Fruit fly (Drosophila melanogaster) whole organism, embryonic: ENCODE results near the gene CG2187.

ENCODE experiments used
- Aef1 ChIP-seq: fragments of 200-800 bp; sonication (Bioruptor generic); IDR thresholded peaks from 3 replicates; pipeline ENCODE4 v1.3.6; 2022; ENCODE audit warnings: missing biosample characterization, missing genetic modification characterization
- Atf3 ChIP-seq: fragments of 200-800 bp; sonication (Bioruptor generic); optimal IDR thresholded peaks from 3 replicates; lab custom pipeline; 2016; ENCODE audit warnings: missing biosample characterization, missing genetic modification characterization
- Blimp-1 ChIP-seq: fragments of 200-800 bp; sonication (Bioruptor generic); optimal IDR thresholded peaks from 3 replicates; lab custom pipeline; 2018; ENCODE audit warnings: missing biosample characterization, missing genetic modification characterization, mild to moderate bottlenecking, moderate library complexity, missing genetic modification reagents
- CG10147 ChIP-seq: fragments of 200-800 bp; sonication (Bioruptor generic); optimal IDR thresholded peaks from 2 replicates; lab custom pipeline; 2019; ENCODE audit warnings: missing biosample characterization, mild to moderate bottlenecking, missing genetic modification characterization, moderate library complexity
- CG10366 ChIP-seq: fragments of 200-800 bp; sonication (Bioruptor generic); IDR thresholded peaks from 2 replicates; pipeline ENCODE4 v1.3.6; 2022; ENCODE audit warnings: missing biosample characterization, missing genetic modification characterization
- CG11247 ChIP-seq: fragments of 200-800 bp; sonication (Bioruptor generic); IDR thresholded peaks from 2 replicates; pipeline ENCODE4 v1.3.6; 2022; ENCODE audit warnings: missing biosample characterization, missing genetic modification characterization
- CG12104 ChIP-seq: fragments of 200-800 bp; sonication (Bioruptor generic); optimal IDR thresholded peaks from 3 replicates; lab custom pipeline; 2016; ENCODE audit warnings: missing biosample characterization, missing genetic modification characterization
- CG12769 ChIP-seq: fragments of 200-800 bp; sonication (Bioruptor generic); optimal IDR thresholded peaks from 2 replicates; lab custom pipeline; 2019; ENCODE audit warnings: missing biosample characterization, mild to moderate bottlenecking, missing genetic modification characterization, moderate library complexity
- CG13894 ChIP-seq: fragments of 200-800 bp; sonication (Bioruptor generic); optimal IDR thresholded peaks from 3 replicates; lab custom pipeline; 2018; ENCODE audit warnings: missing biosample characterization, mild to moderate bottlenecking, missing genetic modification characterization, moderate library complexity
- CG15514 ChIP-seq: fragments of 200-800 bp; sonication (Bioruptor generic); optimal IDR thresholded peaks from 3 replicates; lab custom pipeline; 2017; ENCODE audit warnings: missing biosample characterization, missing genetic modification characterization, mild to moderate bottlenecking, moderate library complexity, missing genetic modification reagents
- CG17361 ChIP-seq: fragments of 200-800 bp; sonication (Bioruptor generic); IDR thresholded peaks from 3 replicates; pipeline ENCODE4 v1.3.6; 2022; ENCODE audit warnings: missing biosample characterization, missing genetic modification characterization
- CG2199 ChIP-seq: fragments of 200-800 bp; sonication (Bioruptor generic); IDR thresholded peaks from 3 replicates; pipeline ENCODE4 v1.3.6; 2022; ENCODE audit warnings: missing biosample characterization, missing genetic modification characterization
- CG2678 ChIP-seq: fragments of 200-800 bp; sonication (Bioruptor generic); optimal IDR thresholded peaks from 3 replicates; lab custom pipeline; 2019; ENCODE audit warnings: missing biosample characterization, mild to moderate bottlenecking, missing genetic modification characterization, moderate library complexity
- CG31441 ChIP-seq: fragments of 200-800 bp; sonication (Bioruptor generic); IDR thresholded peaks from 2 replicates; pipeline ENCODE4 v1.3.6; 2022; ENCODE audit warnings: missing biosample characterization, missing genetic modification characterization
- CG4360 ChIP-seq: fragments of 200-800 bp; sonication (Bioruptor generic); IDR thresholded peaks from 2 replicates; pipeline ENCODE4 v1.3.6; 2022; ENCODE audit warnings: missing biosample characterization, missing genetic modification characterization
- CG4820 ChIP-seq: fragments of 200-800 bp; sonication (Bioruptor generic); optimal IDR thresholded peaks from 3 replicates; lab custom pipeline; 2016; ENCODE audit warnings: missing biosample characterization, missing genetic modification characterization
- CG5180 ChIP-seq: fragments of 200-800 bp; sonication (Bioruptor generic); optimal IDR thresholded peaks from 3 replicates; lab custom pipeline; 2017; ENCODE audit warnings: missing biosample characterization, missing genetic modification characterization, mild to moderate bottlenecking, moderate library complexity, missing genetic modification reagents
- CG6791 ChIP-seq: fragments of 200-800 bp; sonication (Bioruptor generic); IDR thresholded peaks from 3 replicates; pipeline ENCODE4 v1.3.6; 2022; ENCODE audit warnings: missing biosample characterization, missing genetic modification characterization; ENCODE audit not compliant: partially characterized antibody
- CG9437 ChIP-seq: fragments of 200-800 bp; sonication (Bioruptor generic); optimal IDR thresholded peaks from 2 replicates; lab custom pipeline; 2018; ENCODE audit warnings: missing biosample characterization, mild to moderate bottlenecking, missing genetic modification characterization
- Dp ChIP-seq: fragments of 200-800 bp; sonication (Bioruptor generic); optimal IDR thresholded peaks from 2 replicates; lab custom pipeline; 2018; ENCODE audit warnings: missing biosample characterization, mild to moderate bottlenecking, missing genetic modification characterization, moderate library complexity
- Dref ChIP-seq: fragments of 200-800 bp; sonication (Bioruptor generic); IDR thresholded peaks from 2 replicates; pipeline ENCODE4 v1.3.6; 2022; ENCODE audit warnings: missing biosample characterization, missing genetic modification characterization
- Hand ChIP-seq: fragments of 200-800 bp; sonication (Bioruptor generic); optimal IDR thresholded peaks from 2 replicates; lab custom pipeline; 2017; ENCODE audit warnings: mild to moderate bottlenecking, missing biosample characterization, missing genetic modification reagents, missing genetic modification characterization
- Hmr ChIP-seq: fragments of 200-800 bp; sonication (Bioruptor generic); optimal IDR thresholded peaks from 3 replicates; lab custom pipeline; 2017; ENCODE audit warnings: mild to moderate bottlenecking, missing biosample characterization, missing genetic modification reagents, missing genetic modification characterization
- Hr51 ChIP-seq, 2 experiments: fragments of 200-800 bp; sonication (Bioruptor generic); optimal IDR thresholded peaks; 2 replicates in 1 of 2; 3 replicates in 1 of 2; lab custom pipeline; 2016 to 2018; ENCODE audit warnings: missing biosample characterization in 2 of 2, missing genetic modification characterization in 2 of 2, mild to moderate bottlenecking in 1 of 2, moderate library complexity in 1 of 2
- Med ChIP-seq: fragments of 200-800 bp; sonication (Bioruptor generic); peaks from one replicate; lab custom pipeline; 2016; ENCODE audit warnings: missing biosample characterization, missing genetic modification characterization, mild to moderate bottlenecking, inconsistent platforms, moderate library complexity
- Nf-YB ChIP-seq: fragments of 200-800 bp; sonication (Bioruptor generic); optimal IDR thresholded peaks from 3 replicates; lab custom pipeline; 2019; ENCODE audit warnings: missing biosample characterization, mild to moderate bottlenecking, missing genetic modification characterization, moderate library complexity
- NfI ChIP-seq: fragments of 200-800 bp; sonication (Bioruptor generic); optimal IDR thresholded peaks from 3 replicates; lab custom pipeline; 2018; ENCODE audit warnings: missing biosample characterization, mild to moderate bottlenecking, missing genetic modification characterization, moderate library complexity
- Opbp ChIP-seq: fragments of 200-800 bp; sonication (Bioruptor generic); IDR thresholded peaks from 3 replicates; pipeline ENCODE4 v1.3.6; 2022; ENCODE audit warnings: missing biosample characterization, missing genetic modification characterization; ENCODE audit not compliant: partially characterized antibody
- PHDP ChIP-seq: fragments of 200-800 bp; sonication (Bioruptor generic); optimal IDR thresholded peaks from 3 replicates; lab custom pipeline; 2018; ENCODE audit warnings: missing biosample characterization, mild to moderate bottlenecking, missing genetic modification characterization, moderate library complexity
- Ptx1 ChIP-seq: fragments of 200-800 bp; sonication (Bioruptor generic); IDR thresholded peaks from 2 replicates; pipeline ENCODE4 v1.3.6; 2022; ENCODE audit warnings: missing biosample characterization, missing genetic modification characterization
- Ravus ChIP-seq: fragments of 200-800 bp; sonication (Bioruptor generic); IDR thresholded peaks from 2 replicates; pipeline ENCODE4 v1.3.6; 2022; ENCODE audit warnings: missing biosample characterization, missing genetic modification characterization
- Xrp1 ChIP-seq: fragments of 200-800 bp; sonication (Bioruptor generic); IDR thresholded peaks from 2 replicates; pipeline ENCODE4 v1.3.6; 2022; ENCODE audit warnings: missing biosample characterization, missing genetic modification characterization
- bab2 ChIP-seq: fragments of 200-800 bp; sonication (Bioruptor generic); optimal IDR thresholded peaks from 2 replicates; lab custom pipeline; 2016; ENCODE audit warnings: missing biosample characterization, missing genetic modification characterization
- bsh ChIP-seq, 2 experiments: fragments of 200-800 bp; sonication (Bioruptor generic); optimal IDR thresholded peaks; 2 replicates each; lab custom pipeline; 2017 to 2018; ENCODE audit warnings: mild to moderate bottlenecking in 2 of 2, missing biosample characterization in 2 of 2, missing genetic modification characterization in 2 of 2, moderate library complexity in 1 of 2
- dmrt99B ChIP-seq: fragments of 200-800 bp; sonication (Bioruptor generic); optimal IDR thresholded peaks from 2 replicates; lab custom pipeline; 2018; ENCODE audit warnings: missing biosample characterization, mild to moderate bottlenecking, missing genetic modification characterization, moderate library complexity
- eve ChIP-seq, 2 experiments: fragments of >200 bp; optimal IDR thresholded peaks; 2 replicates each; lab custom pipeline; 2017; ENCODE audit warnings: missing biosample characterization in 2 of 2, missing genetic modification characterization in 2 of 2
- fd64A ChIP-seq: fragments of 200-800 bp; sonication (Bioruptor generic); optimal IDR thresholded peaks from 3 replicates; lab custom pipeline; 2018; ENCODE audit warnings: missing biosample characterization, mild to moderate bottlenecking, missing genetic modification characterization
- knrl ChIP-seq: fragments of 200-800 bp; sonication (Bioruptor generic); IDR thresholded peaks from 3 replicates; pipeline ENCODE4 v1.3.6; 2022; ENCODE audit warnings: missing biosample characterization, missing genetic modification characterization; ENCODE audit not compliant: partially characterized antibody
- oc ChIP-seq: fragments of 200-800 bp; sonication (Bioruptor generic); optimal IDR thresholded peaks from 2 replicates; lab custom pipeline; 2018; ENCODE audit warnings: missing biosample characterization, mild to moderate bottlenecking, missing genetic modification characterization, moderate library complexity
- onecut ChIP-seq: fragments of 200-800 bp; sonication (Bioruptor generic); IDR thresholded peaks from 2 replicates; pipeline ENCODE4 v1.3.6; 2022; ENCODE audit warnings: missing biosample characterization, missing genetic modification characterization
- row ChIP-seq: fragments of 200-800 bp; sonication (Bioruptor generic); IDR thresholded peaks from 3 replicates; pipeline ENCODE4 v1.3.6; 2022; ENCODE audit warnings: missing biosample characterization, missing genetic modification characterization
- sc ChIP-seq, 3 experiments: fragments of >200 bp in 2 of 3; fragments of 200-800 bp in 1 of 3; sonication (Bioruptor generic) in 1 of 3; optimal IDR thresholded peaks; 2 replicates in 2 of 3; 3 replicates in 1 of 3; lab custom pipeline; 2017; ENCODE audit warnings: mild to moderate bottlenecking in 1 of 3, missing biosample characterization in 1 of 3, missing genetic modification characterization in 1 of 3, missing genetic modification reagents in 1 of 3
- sd ChIP-seq: fragments of 200-800 bp; sonication (Bioruptor generic); optimal IDR thresholded peaks from 3 replicates; lab custom pipeline; 2018; ENCODE audit warnings: missing biosample characterization, mild to moderate bottlenecking, missing genetic modification characterization, moderate library complexity
- sens ChIP-seq: fragments of 200-800 bp; sonication (Bioruptor generic); peaks from one replicate; lab custom pipeline; 2016; ENCODE audit warnings: missing biosample characterization, missing genetic modification characterization
- sisA ChIP-seq: fragments of 200-800 bp; sonication (Bioruptor generic); IDR thresholded peaks from 2 replicates; pipeline ENCODE4 v1.3.6; 2022; ENCODE audit warnings: missing biosample characterization, missing genetic modification characterization
- sr ChIP-seq: fragments of 200-800 bp; sonication (Bioruptor generic); IDR thresholded peaks from 3 replicates; pipeline ENCODE4 v1.3.6; 2022; ENCODE audit warnings: missing biosample characterization, missing genetic modification characterization
- stwl ChIP-seq: fragments of 200-800 bp; sonication (Bioruptor generic); optimal IDR thresholded peaks from 3 replicates; lab custom pipeline; 2018; ENCODE audit warnings: missing biosample characterization, mild to moderate bottlenecking, missing genetic modification characterization, moderate library complexity
- ttk ChIP-seq: fragments of 200-800 bp; sonication (Bioruptor generic); IDR thresholded peaks from 2 replicates; pipeline ENCODE4 v2.1.2; 2022; ENCODE audit warnings: missing biosample characterization, missing genetic modification characterization

The CG2187 gene

DNA sequence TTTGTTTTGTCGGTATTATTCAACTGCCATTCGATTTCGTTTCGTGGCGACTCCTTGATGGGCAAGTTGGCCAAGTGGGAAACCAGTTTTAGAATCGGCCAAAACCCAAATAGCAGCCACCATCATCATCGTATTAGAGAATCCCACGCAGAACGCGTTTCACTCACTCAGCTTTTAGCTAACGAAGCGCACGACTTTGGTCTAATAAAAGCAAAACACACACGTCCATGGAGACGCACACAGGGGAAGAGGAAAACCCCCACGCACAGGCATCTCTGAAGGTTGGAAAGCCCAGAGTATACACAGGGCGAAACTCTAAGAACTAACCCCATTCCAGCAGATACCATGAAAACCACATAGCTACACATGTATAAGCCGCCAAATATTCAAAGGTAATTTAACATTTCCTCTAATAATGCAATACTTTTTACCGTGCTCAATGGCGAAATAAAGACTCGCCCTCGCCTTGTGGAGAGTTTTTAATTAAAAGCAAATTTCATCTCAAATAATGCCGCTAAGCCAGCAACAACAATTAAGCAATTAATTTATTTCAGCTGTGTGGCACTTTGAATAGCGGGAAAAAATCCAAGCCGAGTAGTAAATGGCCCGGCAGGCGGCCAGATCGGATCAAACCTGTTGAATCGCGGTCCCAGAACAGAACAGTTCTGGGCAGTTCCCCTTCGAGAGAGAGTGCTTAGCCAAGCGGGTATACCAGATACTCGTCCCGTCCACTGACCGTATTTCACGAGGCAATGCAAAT, 47.0 kb downstream of the CG2187 start:
- TF ChIP-seq sd = peak; percentile 7
- peak; percentile 42 for TF ChIP-seq Blimp-1 (GFP tag; lab: Kevin White, UChicago)
- no peak for TF ChIP-seq bab2
- no peak for TF ChIP-seq CG6791 (GFP tag; lab: Robert Waterston, UW)
- no peak for TF ChIP-seq CG12104
- TF ChIP-seq Ravus (GFP tag; lab: Robert Waterston, UW) = no peak
- TF ChIP-seq bsh (GFP tag; optimal IDR thresholded peaks at IDR 0.05; lab: Kevin White, UChicago) = peak in 1 of 2 experiments; percentile 8
- no peak for TF ChIP-seq onecut (GFP tag; lab: Robert Waterston, UW)
- TF ChIP-seq Nf-YB (GFP tag; lab: Kevin White, UChicago) = no peak
- TF ChIP-seq CG10147 (GFP tag; lab: Kevin White, UChicago) = no peak
- no peak for TF ChIP-seq ttk (GFP tag; lab: Robert Waterston, UW)
- TF ChIP-seq sens (GFP tag; lab: Kevin White, UChicago) = peak; percentile 76
- 0 out of 2 replicates have a peak, but pooled peaks have one; percentile 18 for TF ChIP-seq CG4360 (GFP tag; lab: Robert Waterston, UW)
- peak; percentile 44 for TF ChIP-seq CG12769
- 0 out of 2 replicates have a peak, but pooled peaks have one; percentile 6 for TF ChIP-seq Xrp1
- TF ChIP-seq NfI (GFP tag; lab: Kevin White, UChicago) = no peak
- TF ChIP-seq CG10366 (GFP tag; lab: Robert Waterston, UW) = no peak
- peak; percentile 52 for TF ChIP-seq Med
- no peak for TF ChIP-seq Opbp (GFP tag; lab: Robert Waterston, UW)
- peak; percentile 75 for TF ChIP-seq sr (GFP tag; lab: Robert Waterston, UW)
- no peak for TF ChIP-seq CG4820 (GFP tag; lab: Kevin White, UChicago)
- no peak for TF ChIP-seq Aef1 (GFP tag; lab: Robert Waterston, UW)
- TF ChIP-seq Dref = no peak
- TF ChIP-seq CG5180 = no peak
- TF ChIP-seq fd64A (GFP tag; lab: Kevin White, UChicago) = no peak
- TF ChIP-seq CG13894 (tag; lab: Kevin White, UChicago) = peak; percentile 24
- TF ChIP-seq stwl (tag; lab: Kevin White, UChicago) = no peak
- no peak for TF ChIP-seq Hmr (GFP tag; lab: Kevin White, UChicago)
- no peak for TF ChIP-seq Hand (GFP tag; lab: Kevin White, UChicago)
- 0 out of 3 replicates have a peak, but pooled peaks have one; percentile 11 for TF ChIP-seq knrl (GFP tag; lab: Robert Waterston, UW)
- 0 out of 3 replicates have a peak, but pooled peaks have one; percentile 30 for TF ChIP-seq CG2199 (GFP tag; lab: Robert Waterston, UW)

DNA sequence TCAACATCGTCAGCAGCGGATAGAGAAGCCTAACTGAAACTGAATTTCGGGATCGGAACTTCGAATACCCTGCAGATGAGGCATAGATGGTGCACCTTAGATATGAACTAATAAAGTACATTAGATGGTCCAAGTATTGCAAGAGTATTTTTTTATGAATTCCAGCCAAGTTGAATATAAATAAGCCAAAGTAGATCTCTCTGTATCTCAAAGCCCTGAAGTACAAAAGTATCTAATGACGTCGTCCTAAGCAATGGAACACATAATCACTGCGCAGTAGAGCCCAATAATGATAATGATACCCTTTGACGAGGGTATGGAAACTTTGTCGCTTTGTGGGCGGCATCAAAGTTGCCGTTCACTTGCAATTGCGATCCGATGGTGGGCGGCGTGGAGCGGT, 48.7 kb downstream of the CG2187 start:
- TF ChIP-seq sc (optimal IDR thresholded peaks at IDR 0.05; lab: Kevin White, UChicago) (no peak), sc (GFP tag; optimal IDR thresholded peaks at IDR 0.05; lab: Kevin White, UChicago) (no peak), Ptx1 (GFP tag; lab: Robert Waterston, UW) (0 out of 2 replicates have a peak, but pooled peaks have one; percentile 11), Atf3 (GFP tag; lab: Kevin White, UChicago) (peak; percentile 7), Hr51 (GFP tag; optimal IDR thresholded peaks at IDR 0.05; lab: Kevin White, UChicago) (peak in 1 of 2 experiments; percentile 23), CG11247 (GFP tag; lab: Robert Waterston, UW) (no peak), CG31441 (GFP tag; lab: Robert Waterston, UW) (0 out of 2 replicates have a peak, but pooled peaks have one; percentile 27), CG17361 (GFP tag; lab: Robert Waterston, UW) (0 out of 3 replicates have a peak, but pooled peaks have one; percentile 24), CG15514 (GFP tag; lab: Kevin White, UChicago) (no peak), PHDP (no peak), eve (GFP tag; optimal IDR thresholded peaks at IDR 0.05; lab: Kevin White, UChicago) (no peak), sisA (GFP tag; lab: Robert Waterston, UW) (0 out of 2 replicates have a peak, but pooled peaks have one; percentile 19), CG2678 (tag; lab: Kevin White, UChicago) (peak; percentile 21), CG9437 (GFP tag; lab: Kevin White, UChicago) (peak; percentile 4), Dp (no peak), dmrt99B (tag; lab: Kevin White, UChicago) (peak; percentile 37), sens (GFP tag; lab: Kevin White, UChicago) (peak; percentile 63), row (GFP tag; lab: Robert Waterston, UW) (peak; percentile 53), oc (peak; percentile 25)
